Fruit fly (Drosophila melanogaster) whole organism, embryonic: ENCODE data around the gene phol.
A peak's percentile ranks its signal among the peaks of the same experiment; 100 is the strongest.

Experiments used
- ATbp ChIP-seq: fragments of 200-800 bp; sonication (Bioruptor generic); optimal IDR thresholded peaks from 2 replicates; lab custom pipeline; 2017; ENCODE audit warnings: missing biosample characterization, mild to moderate bottlenecking, missing genetic modification characterization, missing genetic modification reagents
- Antp ChIP-seq: fragments of 200-800 bp; sonication (Bioruptor generic); optimal IDR thresholded peaks from 3 replicates; lab custom pipeline; 2016; ENCODE audit warnings: missing biosample characterization, missing genetic modification characterization
- BtbVII ChIP-seq: fragments of 200-800 bp; sonication (Bioruptor generic); optimal IDR thresholded peaks from 3 replicates; lab custom pipeline; 2017; ENCODE audit warnings: missing biosample characterization, mild to moderate bottlenecking, missing genetic modification characterization
- CG12071 ChIP-seq: fragments of 200-800 bp; sonication (Bioruptor generic); optimal IDR thresholded peaks from 3 replicates; lab custom pipeline; 2018; ENCODE audit warnings: missing biosample characterization, mild to moderate bottlenecking, missing genetic modification characterization
- CG12155 ChIP-seq: fragments of 200-800 bp; sonication (Bioruptor generic); optimal IDR thresholded peaks from 3 replicates; lab custom pipeline; 2016; ENCODE audit warnings: missing biosample characterization, missing genetic modification characterization
- CG1647 ChIP-seq: fragments of 200-800 bp; sonication (Bioruptor generic); optimal IDR thresholded peaks from 3 replicates; lab custom pipeline; 2016; ENCODE audit warnings: missing biosample characterization, missing genetic modification characterization
- CG16813 ChIP-seq: fragments of 200-800 bp; sonication (Bioruptor generic); IDR thresholded peaks from 3 replicates; pipeline ENCODE4 v1.3.6; 2022; ENCODE audit warnings: missing biosample characterization, missing genetic modification characterization; ENCODE audit not compliant: partially characterized antibody
- CG16815 ChIP-seq: fragments of 200-800 bp; sonication (Bioruptor generic); optimal IDR thresholded peaks from 3 replicates; lab custom pipeline; 2017; ENCODE audit warnings: missing biosample characterization, mild to moderate bottlenecking, missing genetic modification characterization
- CG17912 ChIP-seq: fragments of 200-800 bp; sonication (Bioruptor generic); optimal IDR thresholded peaks from 2 replicates; lab custom pipeline; 2018; ENCODE audit warnings: missing biosample characterization, mild to moderate bottlenecking, missing genetic modification characterization
- CG3726 ChIP-seq: fragments of 200-800 bp; sonication (Bioruptor generic); IDR thresholded peaks from 3 replicates; pipeline ENCODE4, ENCODE4 v1.3.6; 2022; ENCODE audit warnings: missing biosample characterization, missing genetic modification characterization
- CG3838 ChIP-seq: fragments of 200-800 bp; sonication (Bioruptor generic); optimal IDR thresholded peaks from 3 replicates; lab custom pipeline; 2016; ENCODE audit warnings: missing biosample characterization, missing genetic modification characterization
- CG3995 ChIP-seq: fragments of 200-800 bp; sonication (Bioruptor generic); optimal IDR thresholded peaks from 3 replicates; lab custom pipeline; 2016; ENCODE audit warnings: missing biosample characterization, missing genetic modification characterization
- CG4424 ChIP-seq: fragments of 200-800 bp; sonication (Bioruptor generic); optimal IDR thresholded peaks from 3 replicates; lab custom pipeline; 2016; ENCODE audit warnings: missing biosample characterization, missing genetic modification characterization
- CG4730 ChIP-seq: fragments of 200-800 bp; sonication (Bioruptor generic); IDR thresholded peaks from 2 replicates; pipeline ENCODE4 v1.3.6; 2022; ENCODE audit warnings: missing biosample characterization, missing genetic modification characterization
- CG5953 ChIP-seq: fragments of 200-800 bp; sonication (Bioruptor generic); IDR thresholded peaks from 2 replicates; pipeline ENCODE4 v1.3.6; 2022; ENCODE audit warnings: missing biosample characterization, missing genetic modification characterization
- CTCF ChIP-seq: fragments of 200-800 bp; sonication (Bioruptor generic); optimal IDR thresholded peaks from 2 replicates; lab custom pipeline; 2017; ENCODE audit warnings: missing biosample characterization, mild to moderate bottlenecking, missing genetic modification characterization, moderate library complexity
- Camta ChIP-seq: fragments of 200-800 bp; sonication (Bioruptor generic); optimal IDR thresholded peaks from 2 replicates; lab custom pipeline; 2016; ENCODE audit warnings: missing biosample characterization, missing genetic modification characterization
- Dfd ChIP-seq, 2 experiments: fragments of >200 bp; optimal IDR thresholded peaks; 2 replicates each; lab custom pipeline; 2017; ENCODE audit warnings: missing biosample characterization in 2 of 2, missing genetic modification characterization in 2 of 2
- Doc2 ChIP-seq: fragments of 200-800 bp; sonication (Bioruptor generic); IDR thresholded peaks from 2 replicates; pipeline ENCODE4 v1.3.6; 2022; ENCODE audit warnings: missing biosample characterization, missing genetic modification characterization
- E2f1 ChIP-seq: fragments of 200-800 bp; sonication (Bioruptor generic); IDR thresholded peaks from 2 replicates; pipeline ENCODE4 v1.3.6; 2022; ENCODE audit warnings: missing biosample characterization, missing genetic modification characterization
- Fer2 ChIP-seq: fragments of 200-800 bp; sonication (Bioruptor generic); optimal IDR thresholded peaks from 2 replicates; lab custom pipeline; 2018; ENCODE audit warnings: missing biosample characterization, mild to moderate bottlenecking, missing genetic modification characterization, moderate library complexity
- H2.0 ChIP-seq: fragments of 200-800 bp; sonication (Bioruptor generic); IDR thresholded peaks from 2 replicates; pipeline ENCODE4 v1.3.6; 2022; ENCODE audit warnings: missing biosample characterization, missing genetic modification characterization
- HLH54F ChIP-seq: fragments of 200-800 bp; sonication (Bioruptor generic); optimal IDR thresholded peaks from 3 replicates; lab custom pipeline; 2016; ENCODE audit warnings: missing biosample characterization, missing genetic modification characterization
- HmgD ChIP-seq: fragments of 200-800 bp; sonication (Bioruptor generic); optimal IDR thresholded peaks from 3 replicates; lab custom pipeline; 2016; ENCODE audit warnings: missing biosample characterization, missing genetic modification characterization
- Hmx ChIP-seq: fragments of 200-800 bp; sonication (Bioruptor generic); optimal IDR thresholded peaks from 2 replicates; lab custom pipeline; 2016; ENCODE audit warnings: missing biosample characterization, missing genetic modification characterization
- Hr51 ChIP-seq, 2 experiments: fragments of 200-800 bp; sonication (Bioruptor generic); optimal IDR thresholded peaks; 2 replicates in 1 of 2; 3 replicates in 1 of 2; lab custom pipeline; 2016 to 2018; ENCODE audit warnings: missing biosample characterization in 2 of 2, missing genetic modification characterization in 2 of 2, mild to moderate bottlenecking in 1 of 2, moderate library complexity in 1 of 2
- Lpt ChIP-seq: fragments of >200 bp; optimal IDR thresholded peaks from 2 replicates; lab custom pipeline; 2018; ENCODE audit warnings: missing biosample characterization, missing genetic modification characterization
- Myb ChIP-seq: fragments of 200-800 bp; sonication (Bioruptor generic); optimal IDR thresholded peaks from 2 replicates; lab custom pipeline; 2016; ENCODE audit warnings: missing biosample characterization, missing genetic modification characterization
- Rfx ChIP-seq: fragments of 200-800 bp; sonication (Bioruptor generic); IDR thresholded peaks from 2 replicates; pipeline ENCODE4 v1.3.6; 2022; ENCODE audit warnings: missing biosample characterization, missing genetic modification characterization
- Sox100B ChIP-seq: fragments of 200-800 bp; sonication (Bioruptor generic); optimal IDR thresholded peaks from 3 replicates; lab custom pipeline; 2018; ENCODE audit warnings: missing biosample characterization, mild to moderate bottlenecking, missing genetic modification characterization
- ac ChIP-seq: fragments of 200-800 bp; sonication (Bioruptor generic); optimal IDR thresholded peaks from 3 replicates; lab custom pipeline; 2017; ENCODE audit warnings: missing biosample characterization, mild to moderate bottlenecking, missing genetic modification characterization
- ap ChIP-seq: fragments of 200-800 bp; sonication (Bioruptor generic); IDR thresholded peaks from 2 replicates; pipeline ENCODE4 v1.3.6; 2022; ENCODE audit warnings: missing biosample characterization, missing genetic modification characterization
- bowl ChIP-seq: fragments of 200-800 bp; sonication (Bioruptor generic); IDR thresholded peaks from 2 replicates; pipeline ENCODE4 v1.3.6; 2022; ENCODE audit warnings: missing biosample characterization, missing genetic modification characterization
- br ChIP-seq: fragments of >200 bp; optimal IDR thresholded peaks from 2 replicates; lab custom pipeline; 2017
- cg ChIP-seq: fragments of 200-800 bp; sonication (Bioruptor generic); optimal IDR thresholded peaks from 3 replicates; lab custom pipeline; 2019; ENCODE audit warnings: missing biosample characterization, mild to moderate bottlenecking, missing genetic modification characterization, moderate library complexity
- fru ChIP-seq: fragments of >200 bp; optimal IDR thresholded peaks from 2 replicates; lab custom pipeline; 2017
- fu2 ChIP-seq: fragments of 200-800 bp; sonication (Bioruptor generic); optimal IDR thresholded peaks from 2 replicates; lab custom pipeline; 2016; ENCODE audit warnings: missing biosample characterization, missing genetic modification characterization
- her ChIP-seq: fragments of 200-800 bp; sonication (Bioruptor generic); optimal IDR thresholded peaks from 2 replicates; lab custom pipeline; 2016; ENCODE audit warnings: missing biosample characterization, missing genetic modification characterization
- knrl ChIP-seq: fragments of 200-800 bp; sonication (Bioruptor generic); IDR thresholded peaks from 3 replicates; pipeline ENCODE4 v1.3.6; 2022; ENCODE audit warnings: missing biosample characterization, missing genetic modification characterization; ENCODE audit not compliant: partially characterized antibody
- lab ChIP-seq: fragments of 200-800 bp; sonication (Bioruptor generic); optimal IDR thresholded peaks from 3 replicates; lab custom pipeline; 2017; ENCODE audit warnings: missing biosample characterization, missing genetic modification characterization, mild to moderate bottlenecking, moderate library complexity, missing genetic modification reagents
- nerfin-2 ChIP-seq: fragments of 200-800 bp; sonication (Bioruptor generic); IDR thresholded peaks from 2 replicates; pipeline ENCODE4 v1.3.6; 2022; ENCODE audit warnings: missing biosample characterization, missing genetic modification characterization; ENCODE audit not compliant: partially characterized antibody
- pzg ChIP-seq: fragments of 200-800 bp; sonication (Bioruptor generic); optimal IDR thresholded peaks from 3 replicates; lab custom pipeline; 2018; ENCODE audit warnings: missing biosample characterization, mild to moderate bottlenecking, missing genetic modification characterization, moderate library complexity
- repo ChIP-seq: fragments of 200-800 bp; sonication (Bioruptor generic); optimal IDR thresholded peaks from 2 replicates; lab custom pipeline; 2016; ENCODE audit warnings: missing biosample characterization, missing genetic modification characterization
- run ChIP-seq: fragments of 200-800 bp; sonication (Bioruptor generic); optimal IDR thresholded peaks from 3 replicates; lab custom pipeline; 2018; ENCODE audit warnings: missing biosample characterization, mild to moderate bottlenecking, missing genetic modification characterization
- sd ChIP-seq: fragments of 200-800 bp; sonication (Bioruptor generic); optimal IDR thresholded peaks from 3 replicates; lab custom pipeline; 2018; ENCODE audit warnings: missing biosample characterization, mild to moderate bottlenecking, missing genetic modification characterization, moderate library complexity
- seq ChIP-seq: fragments of 200-800 bp; sonication (Bioruptor generic); IDR thresholded peaks from 2 replicates; pipeline ENCODE4 v1.3.6; 2022; ENCODE audit warnings: missing biosample characterization, missing genetic modification characterization
- sisA ChIP-seq: fragments of 200-800 bp; sonication (Bioruptor generic); IDR thresholded peaks from 2 replicates; pipeline ENCODE4 v1.3.6; 2022; ENCODE audit warnings: missing biosample characterization, missing genetic modification characterization
- slbo ChIP-seq: fragments of 200-800 bp; sonication (Bioruptor generic); IDR thresholded peaks from 2 replicates; pipeline ENCODE4 v1.3.6; 2022; ENCODE audit warnings: missing biosample characterization, missing genetic modification characterization
- toy ChIP-seq: fragments of 200-800 bp; sonication (Bioruptor generic); IDR thresholded peaks from 2 replicates; pipeline ENCODE4 v1.3.6; 2022; ENCODE audit warnings: missing biosample characterization, missing genetic modification characterization
- ttk ChIP-seq: fragments of 200-800 bp; sonication (Bioruptor generic); IDR thresholded peaks from 2 replicates; pipeline ENCODE4 v2.1.2; 2022; ENCODE audit warnings: missing biosample characterization, missing genetic modification characterization
- vvl ChIP-seq: fragments of 200-800 bp; sonication (Bioruptor generic); IDR thresholded peaks from 2 replicates; pipeline ENCODE4 v1.3.6; 2022; ENCODE audit warnings: missing biosample characterization, missing genetic modification characterization
- yki ChIP-seq: fragments of >200 bp; optimal IDR thresholded peaks from 3 replicates; lab custom pipeline; 2018
- zen ChIP-seq: fragments of 200-800 bp; sonication (Bioruptor generic); optimal IDR thresholded peaks from 3 replicates; lab custom pipeline; 2018; ENCODE audit warnings: missing biosample characterization, mild to moderate bottlenecking, missing genetic modification characterization, moderate library complexity
- zfh2 ChIP-seq: fragments of 200-800 bp; sonication (Bioruptor generic); optimal IDR thresholded peaks from 2 replicates; lab custom pipeline; 2016; ENCODE audit warnings: missing biosample characterization, missing genetic modification characterization

Gene phol

DNA sequence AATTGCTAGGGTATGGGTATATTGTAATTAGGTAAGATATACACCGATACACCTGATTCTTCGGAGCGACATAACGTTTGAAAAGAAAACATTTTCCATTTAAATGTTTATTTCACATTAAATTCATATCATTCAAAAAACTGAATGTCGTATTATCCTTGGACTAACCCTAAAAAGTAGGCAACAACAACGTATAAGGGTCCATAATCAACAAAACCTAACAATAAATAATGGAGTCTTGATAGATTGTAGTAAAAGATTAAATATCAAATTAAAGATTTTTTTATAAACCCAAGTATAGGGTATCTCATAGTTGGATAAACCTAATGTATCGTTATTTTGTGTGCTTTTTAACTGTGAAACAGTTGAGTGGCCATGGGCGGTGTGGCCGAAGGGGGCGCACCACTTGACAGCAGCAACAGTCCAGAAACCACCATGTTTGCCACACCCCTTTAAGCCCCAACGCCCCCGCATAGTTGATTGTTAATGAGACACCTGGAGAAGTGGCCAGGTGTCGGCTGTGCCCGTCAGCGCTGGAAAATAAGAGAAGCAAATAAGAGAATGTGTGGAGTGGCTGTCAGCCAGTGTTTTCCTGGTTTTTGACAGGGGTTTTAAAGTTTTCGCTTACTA is 12.3 kb upstream of the phol start:
- TF ChIP-seq slbo (GFP tag; lab: Robert Waterston, UW) (peak; percentile 35), HmgD (no peak), ap (no peak), vvl (0 out of 2 replicates have a peak, but pooled peaks have one; percentile 9), zen (tag; lab: Kevin White, UChicago) (no peak), CG12071 (no peak), bowl (no peak), cg (GFP tag; lab: Kevin White, UChicago) (no peak), lab (peak; percentile 21), CG4730 (GFP tag; lab: Robert Waterston, UW) (no peak), Antp (GFP tag; lab: Kevin White, UChicago) (no peak), Lpt (GFP tag; lab: Kevin White, UChicago) (no peak), CG17912 (GFP tag; lab: Kevin White, UChicago) (no peak), repo (GFP tag; lab: Kevin White, UChicago) (no peak), sisA (no peak), seq (GFP tag; lab: Robert Waterston, UW) (no peak), E2f1 (GFP tag; lab: Robert Waterston, UW) (no peak), sd (tag; lab: Kevin White, UChicago) (no peak), CG5953 (GFP tag; lab: Robert Waterston, UW) (no peak), Hmx (GFP tag; lab: Kevin White, UChicago) (no peak), CG1647 (GFP tag; lab: Kevin White, UChicago) (no peak), CG4424 (GFP tag; lab: Kevin White, UChicago) (peak; percentile 3), zfh2 (GFP tag; lab: Kevin White, UChicago) (no peak), ttk (GFP tag; lab: Robert Waterston, UW) (no peak), CG16813 (GFP tag; lab: Robert Waterston, UW) (no peak), Rfx (GFP tag; lab: Robert Waterston, UW) (no peak), CG3726 (GFP tag; lab: Robert Waterston, UW) (no peak), H2.0 (GFP tag; lab: Robert Waterston, UW) (no peak), CG3995 (GFP tag; lab: Kevin White, UChicago) (peak; percentile 2), Sox100B (GFP tag; lab: Kevin White, UChicago) (peak; percentile 64), CTCF (GFP tag; lab: Kevin White, UChicago) (no peak), ac (GFP tag; lab: Kevin White, UChicago) (no peak), CG12155 (GFP tag; lab: Kevin White, UChicago) (no peak), HLH54F (GFP tag; lab: Kevin White, UChicago) (no peak), Doc2 (no peak), toy (no peak), knrl (GFP tag; lab: Robert Waterston, UW) (no peak), CG16815 (no peak), Hr51 (GFP tag; optimal IDR thresholded peaks at IDR 0.05; lab: Kevin White, UChicago) (peak in 1 of 2 experiments; percentile 24), Dfd (GFP tag; optimal IDR thresholded peaks at IDR 0.05; lab: Kevin White, UChicago) (no peak), ATbp (GFP tag; lab: Kevin White, UChicago) (peak; percentile 7), pzg (GFP tag; lab: Kevin White, UChicago) (no peak), yki (lab: Kevin White, UChicago) (no peak), her (GFP tag; lab: Kevin White, UChicago) (no peak), Fer2 (tag; lab: Kevin White, UChicago) (no peak), fru (no peak), fu2 (no peak), Myb (GFP tag; lab: Kevin White, UChicago) (no peak), Camta (GFP tag; lab: Kevin White, UChicago) (no peak), CG3838 (GFP tag; lab: Kevin White, UChicago) (no peak), run (tag; lab: Kevin White, UChicago) (no peak), BtbVII (GFP tag; lab: Kevin White, UChicago) (no peak), br (lab: Kevin White, UChicago) (no peak), nerfin-2 (GFP tag; lab: Robert Waterston, UW) (no peak)
